Worm (Caenorhabditis elegans): ENCODE data around the gene C09H5.7.

Gene C09H5.7

DNA sequence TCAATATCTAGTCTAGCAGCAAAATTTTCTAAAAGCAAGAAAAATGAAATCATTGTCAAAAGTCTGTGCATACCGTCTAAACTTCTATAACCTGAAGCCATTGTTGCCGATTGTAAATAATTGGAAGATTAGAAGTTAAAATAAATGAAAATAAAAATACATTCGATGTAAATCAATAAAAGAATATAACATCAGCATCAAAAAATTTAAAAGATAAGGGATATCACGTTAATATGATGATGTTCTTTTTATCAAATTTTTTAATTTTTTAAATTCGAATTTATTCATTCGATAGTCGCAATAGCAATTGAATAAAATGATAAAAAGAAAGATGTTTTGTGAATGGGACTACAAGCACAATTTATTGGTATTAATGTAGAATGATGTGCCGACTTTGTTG lies at the start of gene C09H5.7:
Gene C09H5.7 (minus strand): TSS at position 101 of the 400 bp plus-strand sequence.
- TF ChIP-seq sptf-1 (tag; optimal IDR thresholded peaks at IDR 0.05) (no peak), cnd-1 (tag; optimal IDR thresholded peaks at IDR 0.05) (no peak), flh-1 (GFP tag; optimal IDR thresholded peaks at IDR 0.05) (no peak), snpc-4 (tag; optimal IDR thresholded peaks at IDR 0.05) (no peak), ztf-11 (tag; optimal IDR thresholded peaks at IDR 0.05) (no peak), elt-3 (tag; optimal IDR thresholded peaks at IDR 0.05) (no peak), nhr-76 (tag; optimal IDR thresholded peaks at IDR 0.05) (no peak), lin-13 (tag; optimal IDR thresholded peaks at IDR 0.05) (no peak), elt-1 (tag; optimal IDR thresholded peaks at IDR 0.05; ENCODE audit: borderline replicate concordance, insufficient read depth) (no peak), unc-120 (tag; optimal IDR thresholded peaks at IDR 0.05; ENCODE audit: poor library complexity, severe bottlenecking) (no peak), hlh-1 (tag; optimal IDR thresholded peaks at IDR 0.05) (no peak)

DNA sequence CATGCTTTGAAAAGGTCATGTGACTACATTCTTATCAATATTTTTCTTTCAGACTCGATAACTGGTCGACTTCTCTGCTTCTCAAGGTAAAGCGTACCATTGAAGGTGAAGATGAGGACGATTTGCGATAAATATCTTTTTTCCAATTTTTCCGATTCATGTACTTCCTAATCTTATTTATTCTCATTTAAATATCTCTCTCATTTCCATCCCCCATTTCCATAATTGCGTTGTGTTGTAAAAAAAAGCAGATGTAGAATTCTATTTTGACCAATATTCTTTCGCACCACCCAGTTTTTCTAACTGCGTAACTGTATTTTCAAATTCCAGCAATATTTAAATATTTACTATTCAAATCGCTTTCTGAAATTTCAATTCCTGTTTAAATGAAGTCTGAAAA lies 47.9 kb upstream of the C09H5.7 start, which contains the start of gene D1014.4:
Gene D1014.4 (plus strand): TSS at position 301 of the 400 bp plus-strand sequence.
- TF ChIP-seq nhr-76 (tag; optimal IDR thresholded peaks at IDR 0.05) (no peak), ces-1 (GFP tag; optimal IDR thresholded peaks at IDR 0.05) (peak; percentile 6)

DNA sequence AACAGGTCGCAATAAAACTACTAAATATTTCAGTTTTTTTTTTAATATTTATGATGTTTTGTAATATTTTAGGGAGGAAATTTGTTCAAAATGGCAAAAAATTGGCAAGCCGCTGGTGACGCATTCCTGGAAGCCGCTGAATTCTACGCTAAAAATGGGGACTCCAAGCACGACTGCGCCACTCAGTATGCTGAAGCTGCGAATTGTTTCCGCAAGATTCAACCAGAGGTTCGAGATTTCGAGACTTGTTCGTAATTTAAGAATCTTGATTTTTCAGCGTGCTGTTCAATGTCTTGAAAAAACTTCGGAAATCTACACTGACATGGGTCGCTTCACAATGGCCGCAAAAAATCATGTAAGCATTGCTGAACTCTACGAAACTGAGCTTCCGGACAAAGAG lies 46.6 kb upstream of the C09H5.7 start:
- TF ChIP-seq ces-1 (GFP tag; optimal IDR thresholded peaks at IDR 0.05) (no peak), unc-62 (GFP tag; optimal IDR thresholded peaks at IDR 0.05) (no peak), nhr-12 (tag; optimal IDR thresholded peaks at IDR 0.05) (no peak), mab-5 (tag; optimal IDR thresholded peaks at IDR 0.05) (no peak), M03D4.4 (tag; optimal IDR thresholded peaks at IDR 0.05) (no peak), blmp-1 (tag; optimal IDR thresholded peaks at IDR 0.05) (no peak), unc-120 (tag; optimal IDR thresholded peaks at IDR 0.05; ENCODE audit: poor library complexity, severe bottlenecking) (no peak), ceh-39 (tag; optimal IDR thresholded peaks at IDR 0.05) (no peak), nhr-76 (tag; optimal IDR thresholded peaks at IDR 0.05) (no peak), tbx-8 (GFP tag; optimal IDR thresholded peaks at IDR 0.05) (no peak), drap-1 (GFP tag; optimal IDR thresholded peaks at IDR 0.05) (no peak), ztf-11 (tag; optimal IDR thresholded peaks at IDR 0.05) (no peak), bed-3 (GFP tag; optimal IDR thresholded peaks at IDR 0.05) (no peak)

- TF ChIP-seq cnd-1 (tag; optimal IDR thresholded peaks at IDR 0.05) (no peak), sem-2 (GFP tag; optimal IDR thresholded peaks at IDR 0.05) (no peak), zip-8 (tag; optimal IDR thresholded peaks at IDR 0.05) (no peak), M03D4.4 (tag; optimal IDR thresholded peaks at IDR 0.05) (no peak), bed-3 (GFP tag; optimal IDR thresholded peaks at IDR 0.05) (no peak), mep-1 (tag; optimal IDR thresholded peaks at IDR 0.05) (no peak), tbx-8 (GFP tag; optimal IDR thresholded peaks at IDR 0.05) (no peak), nhr-76 (tag; optimal IDR thresholded peaks at IDR 0.05) (no peak), snpc-4 (tag; optimal IDR thresholded peaks at IDR 0.05) (no peak), pha-4 (tag; optimal IDR thresholded peaks at IDR 0.05) (no peak), nhr-237 (tag; optimal IDR thresholded peaks at IDR 0.05) (no peak), ceh-83 (GFP tag; optimal IDR thresholded peaks at IDR 0.05) (no peak), ces-1 (GFP tag; optimal IDR thresholded peaks at IDR 0.05) (no peak), sptf-1 (tag; optimal IDR thresholded peaks at IDR 0.05) (no peak), elt-1 (tag; optimal IDR thresholded peaks at IDR 0.05; ENCODE audit: borderline replicate concordance, insufficient read depth) (no peak), elt-3 (tag; optimal IDR thresholded peaks at IDR 0.05) (no peak)
Measured at ce11 chrV:8130812-8131211, 45.8 kb upstream of the C09H5.7 start.

DNA sequence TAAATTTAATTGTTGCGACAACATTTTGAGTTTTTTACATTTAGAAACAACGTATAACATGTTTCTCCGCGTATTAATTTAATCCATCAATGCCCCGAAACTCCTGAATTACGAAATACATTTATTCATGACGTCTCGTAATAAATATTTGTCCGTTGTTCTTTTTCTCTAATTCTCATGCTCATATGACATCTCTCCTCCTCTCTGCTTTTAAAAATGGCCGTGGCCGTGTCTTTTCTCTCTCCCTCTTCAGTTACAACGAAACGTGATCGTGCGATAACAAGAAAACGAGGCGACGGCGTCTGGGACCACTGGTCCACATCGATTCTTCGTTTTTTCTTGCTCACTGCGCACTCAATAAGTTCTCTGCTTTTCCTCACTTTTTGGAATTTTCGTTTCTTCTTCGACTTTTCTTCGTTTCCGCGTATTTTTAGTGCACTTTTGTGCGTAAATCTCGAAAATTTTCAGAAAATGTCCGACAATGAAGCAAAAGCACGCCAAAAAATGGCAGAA lies 45.2 kb upstream of the C09H5.7 start, which contains the start of gene snap-1:
Gene snap-1 (plus strand): TSS at position 463 of the 513 bp plus-strand sequence.
- TF ChIP-seq ces-1 (GFP tag; optimal IDR thresholded peaks at IDR 0.05), result peak; percentile 52
- no peak for TF ChIP-seq ham-2 (GFP tag; optimal IDR thresholded peaks at IDR 0.05)
- no peak for TF ChIP-seq cnd-1 (tag; optimal IDR thresholded peaks at IDR 0.05)
- no peak for TF ChIP-seq mab-5 (tag; optimal IDR thresholded peaks at IDR 0.05)
- peak; percentile 21 for TF ChIP-seq pha-4 (tag; optimal IDR thresholded peaks at IDR 0.05)
- peak; percentile 58 for TF ChIP-seq mep-1 (tag; optimal IDR thresholded peaks at IDR 0.05)
- TF ChIP-seq zip-8 (tag; optimal IDR thresholded peaks at IDR 0.05), result no peak
- no peak for TF ChIP-seq unc-120 (tag; optimal IDR thresholded peaks at IDR 0.05; ENCODE audit: poor library complexity, severe bottlenecking)
- no peak for TF ChIP-seq unc-62 (GFP tag; optimal IDR thresholded peaks at IDR 0.05)

- TF ChIP-seq zip-8 (tag; optimal IDR thresholded peaks at IDR 0.05) (no peak), ztf-11 (tag; optimal IDR thresholded peaks at IDR 0.05) (no peak), lin-32 (GFP tag; optimal IDR thresholded peaks at IDR 0.05) (no peak), nhr-76 (tag; optimal IDR thresholded peaks at IDR 0.05) (no peak), bed-3 (GFP tag; optimal IDR thresholded peaks at IDR 0.05) (no peak), ceh-43 (GFP tag; optimal IDR thresholded peaks at IDR 0.05) (peak; percentile 47), drap-1 (GFP tag; optimal IDR thresholded peaks at IDR 0.05) (no peak)
Measured at ce11 chrV:8129719-8130118, 44.7 kb upstream of the C09H5.7 start.

Measured in whole organism, mixed stage, embryonic.